Fruit fly (Drosophila melanogaster) whole organism, adult: ENCODE data around the gene Aplip1.
A peak's percentile ranks its signal among the peaks of the same experiment; 100 is the strongest.

Source experiments
- CG11617 ChIP-seq: fragments of 200-800 bp; sonication (Bioruptor generic); optimal IDR thresholded peaks from 2 replicates; lab custom pipeline; 2017; ENCODE audit warnings: mild to moderate bottlenecking, missing biosample characterization, missing genetic modification reagents, missing genetic modification characterization
- CG12768 ChIP-seq: fragments of 200-800 bp; sonication (Bioruptor generic); optimal IDR thresholded peaks from 2 replicates; lab custom pipeline; 2017; ENCODE audit warnings: missing biosample characterization, missing genetic modification characterization, mild to moderate bottlenecking, moderate library complexity, missing genetic modification reagents
- CG14711 ChIP-seq: fragments of 200-800 bp; sonication (Bioruptor generic); optimal IDR thresholded peaks from 2 replicates; lab custom pipeline; 2018; ENCODE audit warnings: missing biosample characterization, mild to moderate bottlenecking, missing genetic modification characterization, moderate library complexity
- CG1620 ChIP-seq: fragments of 200-800 bp; sonication (Bioruptor generic); optimal IDR thresholded peaks from 2 replicates; lab custom pipeline; 2016; ENCODE audit warnings: missing biosample characterization, missing genetic modification characterization
- CG33017 ChIP-seq: fragments of 200-800 bp; sonication (Bioruptor generic); optimal IDR thresholded peaks from 2 replicates; lab custom pipeline; 2018; ENCODE audit warnings: missing biosample characterization, mild to moderate bottlenecking, missing genetic modification characterization, moderate library complexity
- CG5204 ChIP-seq: fragments of 200-800 bp; sonication (Bioruptor generic); optimal IDR thresholded peaks from 2 replicates; lab custom pipeline; 2016; ENCODE audit warnings: missing biosample characterization, missing genetic modification characterization
- CG7045 ChIP-seq: fragments of 200-800 bp; sonication (Bioruptor generic); optimal IDR thresholded peaks from 2 replicates; lab custom pipeline; 2017; ENCODE audit warnings: missing biosample characterization, mild to moderate bottlenecking, missing genetic modification characterization
- CG7101 ChIP-seq: fragments of 200-800 bp; sonication (Bioruptor generic); optimal IDR thresholded peaks from 2 replicates; lab custom pipeline; 2018; ENCODE audit warnings: missing biosample characterization, mild to moderate bottlenecking, missing genetic modification characterization, moderate library complexity
- Clk ChIP-seq: fragments of 200-800 bp; sonication (Bioruptor generic); optimal IDR thresholded peaks from 2 replicates; lab custom pipeline; 2017; ENCODE audit warnings: missing biosample characterization, missing genetic modification characterization
- Crg-1 ChIP-seq: fragments of 200-800 bp; sonication (Bioruptor generic); optimal IDR thresholded peaks from 2 replicates; lab custom pipeline; 2016; ENCODE audit warnings: missing biosample characterization, missing genetic modification characterization
- Hr96 ChIP-seq: fragments of 200-800 bp; sonication (Bioruptor generic); optimal IDR thresholded peaks from 2 replicates; lab custom pipeline; 2016; ENCODE audit warnings: missing biosample characterization, missing genetic modification characterization
- Mnt ChIP-seq: fragments of 200-800 bp; sonication (Bioruptor generic); optimal IDR thresholded peaks from 2 replicates; lab custom pipeline; 2016; ENCODE audit warnings: missing biosample characterization, mild to moderate bottlenecking, missing genetic modification characterization
- bab1 ChIP-seq: fragments of 200-800 bp; sonication (Bioruptor generic); optimal IDR thresholded peaks from 3 replicates; lab custom pipeline; 2019; ENCODE audit warnings: missing biosample characterization, mild to moderate bottlenecking, missing genetic modification characterization, moderate library complexity
- cic ChIP-seq: fragments of 200-800 bp; sonication (Bioruptor generic); optimal IDR thresholded peaks from 2 replicates; lab custom pipeline; 2017; ENCODE audit warnings: missing biosample characterization, mild to moderate bottlenecking, missing genetic modification characterization, moderate library complexity
- cnc ChIP-seq, 2 experiments: fragments of >200 bp; optimal IDR thresholded peaks; 2 replicates each; lab custom pipeline; 2017
- kay ChIP-seq: fragments of 200-800 bp; sonication (Bioruptor generic); peaks from one replicate; lab custom pipeline; 2016; ENCODE audit warnings: missing biosample characterization, missing genetic modification characterization, borderline replicate concordance
- ovo ChIP-seq: fragments of 200-800 bp; sonication (Bioruptor generic); optimal IDR thresholded peaks from 2 replicates; lab custom pipeline; 2016; ENCODE audit warnings: missing biosample characterization, missing genetic modification characterization
- pad ChIP-seq: fragments of 200-800 bp; sonication (Bioruptor generic); optimal IDR thresholded peaks from 3 replicates; lab custom pipeline; 2017; ENCODE audit warnings: missing biosample characterization, missing genetic modification characterization, mild to moderate bottlenecking, moderate library complexity, missing genetic modification reagents
- tj ChIP-seq: fragments of 200-800 bp; sonication (Bioruptor generic); optimal IDR thresholded peaks from 3 replicates; lab custom pipeline; 2017; ENCODE audit warnings: missing biosample characterization, mild to moderate bottlenecking, missing genetic modification characterization, moderate library complexity
- toe ChIP-seq: fragments of 200-800 bp; sonication (Bioruptor generic); optimal IDR thresholded peaks from 2 replicates; lab custom pipeline; 2016; ENCODE audit warnings: missing biosample characterization, missing genetic modification characterization

Gene Aplip1

dm6 chr3L:1200357-1201051 is 4.4 kb downstream of the Aplip1 start, which contains the start of gene mwh:
TSS of gene mwh (plus strand) at chr3L:1200786.
- TF ChIP-seq CG14711 (tag; lab: Kevin White, UChicago) (no peak), pad (GFP tag; lab: Kevin White, UChicago) (no peak), CG7101 (tag; lab: Kevin White, UChicago) (no peak), ovo (GFP tag; lab: Kevin White, UChicago) (no peak), Mnt (GFP tag; lab: Kevin White, UChicago) (no peak), cnc (optimal IDR thresholded peaks at IDR 0.05; lab: Kevin White, UChicago) (no peak)

dm6 chr3L:1202588-1203195 is 6.6 kb downstream of the Aplip1 start, which contains the start of gene meep:
TSS of gene meep (minus strand) at chr3L:1203036.
- TF ChIP-seq Crg-1 (GFP tag; lab: Kevin White, UChicago) (no peak), Clk (no peak), pad (GFP tag; lab: Kevin White, UChicago) (no peak), CG12768 (GFP tag; lab: Kevin White, UChicago) (no peak), CG33017 (tag; lab: Kevin White, UChicago) (no peak), kay (no peak), ovo (GFP tag; lab: Kevin White, UChicago) (no peak), cic (GFP tag; lab: Kevin White, UChicago) (peak; percentile 51), bab1 (GFP tag; lab: Kevin White, UChicago) (no peak)

dm6 chr3L:1203855-1204431 is 7.8 kb downstream of the Aplip1 start:
- no peak for TF ChIP-seq ovo (GFP tag; lab: Kevin White, UChicago)
- TF ChIP-seq bab1 (GFP tag; lab: Kevin White, UChicago): no peak
- no peak for TF ChIP-seq CG11617 (GFP tag; lab: Kevin White, UChicago)
- TF ChIP-seq CG1620 (GFP tag; lab: Kevin White, UChicago): no peak
- no peak for TF ChIP-seq pad (GFP tag; lab: Kevin White, UChicago)
- TF ChIP-seq CG12768 (GFP tag; lab: Kevin White, UChicago): no peak
- no peak for TF ChIP-seq kay
- no peak for TF ChIP-seq Hr96 (GFP tag; lab: Kevin White, UChicago)
- no peak for TF ChIP-seq toe (GFP tag; lab: Kevin White, UChicago)
- TF ChIP-seq CG5204 (GFP tag; lab: Kevin White, UChicago): no peak
- TF ChIP-seq CG7101 (tag; lab: Kevin White, UChicago): no peak

DNA sequence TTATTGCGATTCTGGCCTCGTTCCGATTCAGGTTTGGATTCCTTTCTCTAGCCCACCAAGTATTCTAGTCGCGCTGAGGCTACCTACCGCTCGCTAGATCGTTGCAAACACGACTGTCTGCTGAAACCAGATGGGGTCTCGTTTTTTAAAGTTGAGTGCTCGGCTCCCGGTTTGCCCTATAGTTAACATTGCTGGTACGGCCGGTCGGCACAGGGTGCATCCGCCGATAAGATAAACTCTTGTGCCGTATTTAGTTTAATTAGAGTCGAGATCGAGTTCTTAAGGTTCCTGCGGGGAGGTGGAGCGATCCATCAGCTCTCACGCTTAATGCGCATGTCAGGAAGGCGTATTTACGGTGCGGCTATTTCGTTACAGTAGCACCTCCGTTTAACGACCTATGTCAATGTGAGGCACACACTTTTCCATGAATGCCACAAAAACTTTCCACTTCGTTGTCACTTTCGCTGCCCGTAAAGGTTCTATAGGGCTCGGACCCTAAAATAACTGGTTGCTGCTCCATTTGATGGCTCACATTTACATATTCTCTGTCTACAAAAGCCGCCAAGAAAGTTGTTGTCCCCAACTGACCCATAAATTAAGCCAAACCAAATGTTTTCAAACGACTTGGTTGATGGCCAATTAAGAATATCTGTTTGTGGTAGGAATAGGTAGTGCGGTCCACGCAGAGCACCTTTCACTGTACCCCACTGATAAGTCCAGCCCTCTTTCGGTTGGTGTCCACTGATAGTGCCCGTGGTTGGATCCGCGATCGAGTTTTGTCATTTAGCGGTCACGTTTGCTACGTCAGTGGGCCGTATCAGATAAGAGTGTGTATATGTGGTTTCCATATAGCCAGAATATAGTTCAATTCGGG is 8.8 kb downstream of the Aplip1 start, which contains the start of gene CG9119:
TSS of gene CG9119 (minus strand) at position 122 of the 874 bp plus-strand sequence.
- no peak for TF ChIP-seq ovo (GFP tag; lab: Kevin White, UChicago)
- TF ChIP-seq pad (GFP tag; lab: Kevin White, UChicago): peak; percentile 55
- no peak for TF ChIP-seq CG1620 (GFP tag; lab: Kevin White, UChicago)
- TF ChIP-seq cic (GFP tag; lab: Kevin White, UChicago): peak; percentile 11
- peak; percentile 44 for TF ChIP-seq tj (GFP tag; lab: Kevin White, UChicago)
- TF ChIP-seq Clk: peak; percentile 78
- peak; percentile 9 for TF ChIP-seq Crg-1 (GFP tag; lab: Kevin White, UChicago)
- TF ChIP-seq CG33017 (tag; lab: Kevin White, UChicago): peak; percentile 72
- TF ChIP-seq CG5204 (GFP tag; lab: Kevin White, UChicago): peak; percentile 85
- no peak for TF ChIP-seq cnc (optimal IDR thresholded peaks at IDR 0.05; lab: Kevin White, UChicago)
- TF ChIP-seq CG7045 (GFP tag; lab: Kevin White, UChicago): peak; percentile 77
- TF ChIP-seq toe (GFP tag; lab: Kevin White, UChicago): peak; percentile 70
- peak; percentile 63 for TF ChIP-seq CG7101 (tag; lab: Kevin White, UChicago)
- TF ChIP-seq bab1 (GFP tag; lab: Kevin White, UChicago): no peak
- peak; percentile 22 for TF ChIP-seq Mnt (GFP tag; lab: Kevin White, UChicago)
- TF ChIP-seq kay: no peak
- peak; percentile 24 for TF ChIP-seq CG14711 (tag; lab: Kevin White, UChicago)
- TF ChIP-seq CG12768 (GFP tag; lab: Kevin White, UChicago): peak; percentile 78
- TF ChIP-seq CG11617 (GFP tag; lab: Kevin White, UChicago): peak; percentile 79
- TF ChIP-seq Hr96 (GFP tag; lab: Kevin White, UChicago): peak; percentile 84
